6 fruit fly cellular contexts compared by ENCODE assay signal in genomic region chr3L:21479636-21480035, dm6.
TF ChIP-seq lines count a peak whose summit lies in the region.

No protein-coding gene starts in this region.

- no peak for TF ChIP-seq CTCF in whole organism, embryonic (GFP tag; optimal IDR thresholded peaks at IDR 0.05; lab: Kevin White, UChicago)

TF ChIP-seq in whole organism, 6 proteins besides CTCF, POLR2A, EP300 and RAD21:
- no peak for TF ChIP-seq psq (optimal IDR thresholded peaks at IDR 0.05; lab: Kevin White, UChicago)
- TF ChIP-seq CG8478 (optimal IDR thresholded peaks at IDR 0.05; lab: Kevin White, UChicago) = peak; percentile 67
- TF ChIP-seq Dll (optimal IDR thresholded peaks at IDR 0.05; lab: Kevin White, UChicago) = peak; percentile 8

TF ChIP-seq in whole organism, adult, 20 proteins besides CTCF, POLR2A, EP300 and RAD21:
- TF ChIP-seq CG7045 (GFP tag; optimal IDR thresholded peaks at IDR 0.05; lab: Kevin White, UChicago) (peak; percentile 57), Mnt (GFP tag; optimal IDR thresholded peaks at IDR 0.05; lab: Kevin White, UChicago) (no peak), Hr96 (GFP tag; optimal IDR thresholded peaks at IDR 0.05; lab: Kevin White, UChicago) (peak; percentile 21), CG12768 (GFP tag; optimal IDR thresholded peaks at IDR 0.05; lab: Kevin White, UChicago) (no peak), CG11617 (GFP tag; optimal IDR thresholded peaks at IDR 0.05; lab: Kevin White, UChicago) (peak; percentile 7), pad (GFP tag; optimal IDR thresholded peaks at IDR 0.05; lab: Kevin White, UChicago) (peak; percentile 22), Clk (GFP tag; optimal IDR thresholded peaks at IDR 0.05; lab: Kevin White, UChicago) (no peak), toe (GFP tag; optimal IDR thresholded peaks at IDR 0.05; lab: Kevin White, UChicago) (peak; percentile 19), Crg-1 (GFP tag; optimal IDR thresholded peaks at IDR 0.05; lab: Kevin White, UChicago) (no peak), CG7101 (tag; optimal IDR thresholded peaks at IDR 0.05; lab: Kevin White, UChicago) (peak; percentile 20), tj (GFP tag; optimal IDR thresholded peaks at IDR 0.05; lab: Kevin White, UChicago) (no peak), bab1 (GFP tag; optimal IDR thresholded peaks at IDR 0.05; lab: Kevin White, UChicago) (no peak)

TF ChIP-seq in whole organism, embryonic, 481 proteins besides CTCF, POLR2A, EP300 and RAD21 (continues in another document):
- no peak for TF ChIP-seq CG9932 (GFP tag; IDR thresholded peaks at IDR 0.05; lab: Robert Waterston, UW)
- no peak for TF ChIP-seq vnd (GFP tag; IDR thresholded peaks at IDR 0.05; lab: Robert Waterston, UW; ENCODE audit: partially characterized antibody)
- peak; percentile 31 for TF ChIP-seq unpg (GFP tag; optimal IDR thresholded peaks at IDR 0.05; lab: Kevin White, UChicago)
- peak; percentile 96 for TF ChIP-seq seq (GFP tag; IDR thresholded peaks at IDR 0.05; lab: Robert Waterston, UW)
- TF ChIP-seq tio (GFP tag; optimal IDR thresholded peaks at IDR 0.05; lab: Kevin White, UChicago) = no peak
- no peak for TF ChIP-seq CG12104 (GFP tag; optimal IDR thresholded peaks at IDR 0.05; lab: Kevin White, UChicago)
- TF ChIP-seq CG2875 (GFP tag; optimal IDR thresholded peaks at IDR 0.05; lab: Kevin White, UChicago) = peak; percentile 62
- TF ChIP-seq CG4328 (GFP tag; optimal IDR thresholded peaks at IDR 0.05; lab: Kevin White, UChicago) = peak; percentile 18
- TF ChIP-seq CG10565 (GFP tag; optimal IDR thresholded peaks at IDR 0.05; lab: Kevin White, UChicago) = no peak
- no peak for TF ChIP-seq bigmax (GFP tag; optimal IDR thresholded peaks at IDR 0.05; lab: Kevin White, UChicago)
- no peak for TF ChIP-seq zen2 (GFP tag; IDR thresholded peaks at IDR 0.05; lab: Robert Waterston, UW; ENCODE audit: partially characterized antibody)
- peak; percentile 78 for TF ChIP-seq ATbp (GFP tag; optimal IDR thresholded peaks at IDR 0.05; lab: Kevin White, UChicago)
- peak; percentile 63 for TF ChIP-seq CG3163 (GFP tag; optimal IDR thresholded peaks at IDR 0.05; lab: Kevin White, UChicago)
- peak; percentile 63 for TF ChIP-seq lab (GFP tag; optimal IDR thresholded peaks at IDR 0.05; lab: Kevin White, UChicago)
- no peak for TF ChIP-seq maf-S (GFP tag; optimal IDR thresholded peaks at IDR 0.05; lab: Kevin White, UChicago)
- no peak for TF ChIP-seq Dfd (GFP tag; optimal IDR thresholded peaks at IDR 0.05; lab: Kevin White, UChicago)
- TF ChIP-seq HLH54F (GFP tag; optimal IDR thresholded peaks at IDR 0.05; lab: Kevin White, UChicago) = no peak
- no peak for TF ChIP-seq CG14014 (GFP tag; IDR thresholded peaks at IDR 0.05; lab: Robert Waterston, UW)
- TF ChIP-seq CG7963 (GFP tag; IDR thresholded peaks at IDR 0.05; lab: Robert Waterston, UW; ENCODE audit: partially characterized antibody) = no peak

TF ChIP-seq in whole organism, prepupa, 60 proteins besides CTCF, POLR2A, EP300 and RAD21 (continues in another document):
- peak; percentile 16 for TF ChIP-seq Lpt (GFP tag; optimal IDR thresholded peaks at IDR 0.05; lab: Kevin White, UChicago)
- TF ChIP-seq Sox102F (GFP tag; optimal IDR thresholded peaks at IDR 0.05; lab: Kevin White, UChicago) = peak; percentile 67
- TF ChIP-seq Hr4 (GFP tag; optimal IDR thresholded peaks at IDR 0.05; lab: Kevin White, UChicago) = peak; percentile 23
- peak; percentile 63 for TF ChIP-seq CG1621 (tag; optimal IDR thresholded peaks at IDR 0.05; lab: Kevin White, UChicago)
- TF ChIP-seq CG34406 (GFP tag; optimal IDR thresholded peaks at IDR 0.05; lab: Kevin White, UChicago) = peak; percentile 77
- peak; percentile 63 for TF ChIP-seq CG11762 (GFP tag; optimal IDR thresholded peaks at IDR 0.05; lab: Kevin White, UChicago; ENCODE audit: insufficient read depth)
- peak; percentile 73 for TF ChIP-seq pdm3 (GFP tag; optimal IDR thresholded peaks at IDR 0.05; lab: Kevin White, UChicago)
- no peak for TF ChIP-seq Ets96B (tag; optimal IDR thresholded peaks at IDR 0.05; lab: Kevin White, UChicago)
- TF ChIP-seq dac (GFP tag; optimal IDR thresholded peaks at IDR 0.05; lab: Kevin White, UChicago) = peak; percentile 59
- peak; percentile 89 for TF ChIP-seq CG3919 (GFP tag; optimal IDR thresholded peaks at IDR 0.05; lab: Kevin White, UChicago)
- TF ChIP-seq CG6276 (GFP tag; optimal IDR thresholded peaks at IDR 0.05; lab: Kevin White, UChicago) = no peak
- TF ChIP-seq vri (GFP tag; optimal IDR thresholded peaks at IDR 0.05; lab: Kevin White, UChicago) = no peak
- 0 out of 2 replicates have a peak, but pooled peaks have one; percentile 10 for TF ChIP-seq Gug (GFP tag; IDR thresholded peaks at IDR 0.05; lab: Robert Waterston, UW)
- peak; percentile 87 for TF ChIP-seq CG7368 (GFP tag; optimal IDR thresholded peaks at IDR 0.05; lab: Kevin White, UChicago)
- peak; percentile 77 for TF ChIP-seq Met (GFP tag; optimal IDR thresholded peaks at IDR 0.05; lab: Kevin White, UChicago)
- peak; percentile 43 for TF ChIP-seq CG32006 (GFP tag; optimal IDR thresholded peaks at IDR 0.05; lab: Kevin White, UChicago)
- peak; percentile 83 for TF ChIP-seq eg (GFP tag; IDR thresholded peaks at IDR 0.05; lab: Robert Waterston, UW)
- no peak for TF ChIP-seq Hr38 (GFP tag; optimal IDR thresholded peaks at IDR 0.05; lab: Kevin White, UChicago)
- TF ChIP-seq Eip75B (GFP tag; optimal IDR thresholded peaks at IDR 0.05; lab: Kevin White, UChicago) = peak; percentile 73
- peak; percentile 21 for TF ChIP-seq Sox14 (GFP tag; optimal IDR thresholded peaks at IDR 0.05; lab: Kevin White, UChicago)

TF ChIP-seq in whole organism, pupa, 21 proteins besides CTCF, POLR2A, EP300 and RAD21:
- TF ChIP-seq rn (GFP tag; IDR thresholded peaks at IDR 0.05; lab: Robert Waterston, UW) = 0 out of 2 replicates have a peak, but pooled peaks have one; percentile 24
- TF ChIP-seq gl (tag; optimal IDR thresholded peaks at IDR 0.05; lab: Kevin White, UChicago) = peak; percentile 66
- TF ChIP-seq Ets98B (GFP tag; IDR thresholded peaks at IDR 0.05; lab: Robert Waterston, UW) = peak; percentile 75
- TF ChIP-seq Pif1B (GFP tag; optimal IDR thresholded peaks at IDR 0.05; lab: Kevin White, UChicago) = peak; percentile 33
- peak; percentile 82 for TF ChIP-seq Pif1A (GFP tag; optimal IDR thresholded peaks at IDR 0.05; lab: Kevin White, UChicago)
- peak; percentile 68; the same call in 1 of the 2 replicates for TF ChIP-seq CG12605 (GFP tag; IDR thresholded peaks at IDR 0.05; lab: Robert Waterston, UW)
- no peak for TF ChIP-seq D1 (tag; optimal IDR thresholded peaks at IDR 0.05; lab: Kevin White, UChicago)
- TF ChIP-seq fd96Ca (GFP tag; IDR thresholded peaks at IDR 0.05; lab: Robert Waterston, UW) = peak; percentile 70; the same call in 1 of the 3 replicates
- TF ChIP-seq CG9948 (tag; optimal IDR thresholded peaks at IDR 0.05; lab: Kevin White, UChicago) = no peak
- TF ChIP-seq CG32121 (GFP tag; IDR thresholded peaks at IDR 0.05; lab: Robert Waterston, UW) = peak; percentile 66; the same call in 1 of the 2 replicates
- TF ChIP-seq CG8301 (tag; optimal IDR thresholded peaks at IDR 0.05; lab: Kevin White, UChicago) = peak; percentile 43
- peak; percentile 87 for TF ChIP-seq Snoo (tag; optimal IDR thresholded peaks at IDR 0.05; lab: Kevin White, UChicago)
- TF ChIP-seq CG8159 (tag; optimal IDR thresholded peaks at IDR 0.05; lab: Kevin White, UChicago) = no peak
- TF ChIP-seq CG17806 (tag; optimal IDR thresholded peaks at IDR 0.05; lab: Kevin White, UChicago) = no peak
- no peak for TF ChIP-seq CG15710 (tag; optimal IDR thresholded peaks at IDR 0.05; lab: Kevin White, UChicago)
- TF ChIP-seq CG4496 (GFP tag; IDR thresholded peaks at IDR 0.05; lab: Robert Waterston, UW) = peak; percentile 92
- peak; percentile 48 for TF ChIP-seq CG14655 (GFP tag; optimal IDR thresholded peaks at IDR 0.05; lab: Kevin White, UChicago)
- TF ChIP-seq CG10348 (GFP tag; IDR thresholded peaks at IDR 0.05; lab: Robert Waterston, UW) = no peak
- TF ChIP-seq CG13204 (GFP tag; optimal IDR thresholded peaks at IDR 0.05; lab: Kevin White, UChicago) = no peak
- TF ChIP-seq CG34367 (tag; optimal IDR thresholded peaks at IDR 0.05; lab: Kevin White, UChicago) = peak; percentile 42
- TF ChIP-seq EcR (GFP tag; optimal IDR thresholded peaks at IDR 0.05; lab: Kevin White, UChicago) = no peak

TF ChIP-seq in whole organism, wandering third instar larva, 38 proteins besides CTCF, POLR2A, EP300 and RAD21:
- TF ChIP-seq CG9705 (GFP tag; optimal IDR thresholded peaks at IDR 0.05; lab: Kevin White, UChicago) = peak; percentile 70
- peak; percentile 38 for TF ChIP-seq br (GFP tag; optimal IDR thresholded peaks at IDR 0.05; lab: Kevin White, UChicago)
- peak; percentile 48 for TF ChIP-seq OdsH (GFP tag; optimal IDR thresholded peaks at IDR 0.05; lab: Kevin White, UChicago)
- peak; percentile 51 for TF ChIP-seq HLH106 (tag; optimal IDR thresholded peaks at IDR 0.05; lab: Kevin White, UChicago)
- peak; percentile 54 for TF ChIP-seq Hr83 (GFP tag; optimal IDR thresholded peaks at IDR 0.05; lab: Kevin White, UChicago; ENCODE audit: poor library complexity, severe bottlenecking)
- TF ChIP-seq lola (GFP tag; optimal IDR thresholded peaks at IDR 0.05; lab: Kevin White, UChicago) = no peak
- TF ChIP-seq rgr (GFP tag; optimal IDR thresholded peaks at IDR 0.05; lab: Kevin White, UChicago) = peak; percentile 71
- peak in 1 of 2 experiments; percentile 72 for TF ChIP-seq dl (GFP tag; optimal IDR thresholded peaks at IDR 0.05; lab: Kevin White, UChicago; ENCODE audit: insufficient read depth in 1 of 2, partially characterized antibody in 2 of 2)
- TF ChIP-seq Myc (optimal IDR thresholded peaks at IDR 0.05; lab: Kevin White, UChicago) = no peak
- peak; percentile 48 for TF ChIP-seq fru (GFP tag; optimal IDR thresholded peaks at IDR 0.05; lab: Kevin White, UChicago)
- TF ChIP-seq h (GFP tag; optimal IDR thresholded peaks at IDR 0.05; lab: Kevin White, UChicago) = peak; percentile 44
- peak; percentile 15 for TF ChIP-seq Hr78 (GFP tag; optimal IDR thresholded peaks at IDR 0.05; lab: Kevin White, UChicago)
- TF ChIP-seq Jra (GFP tag; optimal IDR thresholded peaks at IDR 0.05; lab: Kevin White, UChicago) = peak; percentile 18
- TF ChIP-seq Dif (GFP tag; optimal IDR thresholded peaks at IDR 0.05; lab: Kevin White, UChicago; ENCODE audit: partially characterized antibody) = peak; percentile 52
- peak; percentile 73 for TF ChIP-seq N (GFP tag; optimal IDR thresholded peaks at IDR 0.05; lab: Kevin White, UChicago)
- peak; percentile 22 for TF ChIP-seq Vsx2 (GFP tag; optimal IDR thresholded peaks at IDR 0.05; lab: Kevin White, UChicago; ENCODE audit: partially characterized antibody)
- TF ChIP-seq CG32264 (GFP tag; optimal IDR thresholded peaks at IDR 0.05; lab: Kevin White, UChicago) = no peak
- TF ChIP-seq Mio (GFP tag; optimal IDR thresholded peaks at IDR 0.05; lab: Kevin White, UChicago) = no peak
- TF ChIP-seq psq (GFP tag; optimal IDR thresholded peaks at IDR 0.05; lab: Kevin White, UChicago) = peak; percentile 14
- peak in 1 of 2 experiments; percentile 31 for TF ChIP-seq foxo (GFP tag; optimal IDR thresholded peaks at IDR 0.05; lab: Kevin White, UChicago)
- no peak for TF ChIP-seq pan (optimal IDR thresholded peaks at IDR 0.05; lab: Kevin White, UChicago)
- TF ChIP-seq dmrt93B (GFP tag; optimal IDR thresholded peaks at IDR 0.05; lab: Kevin White, UChicago) = peak; percentile 69
- no peak for TF ChIP-seq sage (GFP tag; optimal IDR thresholded peaks at IDR 0.05; lab: Kevin White, UChicago)
